Fruit fly (Drosophila melanogaster) whole organism, embryonic: ENCODE results near the gene mRRF2.
A peak's percentile ranks its signal among the peaks of the same experiment; 100 is the strongest.

Experiments
- CG1024 ChIP-seq: fragments of 200-800 bp; sonication (Bioruptor generic); IDR thresholded peaks from 2 replicates; pipeline ENCODE4 v1.3.6; 2022; ENCODE audit warnings: missing biosample characterization, missing genetic modification characterization
- CG10366 ChIP-seq: fragments of 200-800 bp; sonication (Bioruptor generic); IDR thresholded peaks from 2 replicates; pipeline ENCODE4 v1.3.6; 2022; ENCODE audit warnings: missing biosample characterization, missing genetic modification characterization
- CG10565 ChIP-seq: fragments of 200-800 bp; sonication (Bioruptor generic); optimal IDR thresholded peaks from 3 replicates; lab custom pipeline; 2016; ENCODE audit warnings: missing biosample characterization, mild to moderate bottlenecking, missing genetic modification characterization
- CG11085 ChIP-seq: fragments of 200-800 bp; sonication (Bioruptor generic); IDR thresholded peaks from 2 replicates; pipeline ENCODE4 v1.3.6; 2022; ENCODE audit warnings: missing biosample characterization, missing genetic modification characterization
- CG14050 ChIP-seq: fragments of 200-800 bp; sonication (Bioruptor generic); IDR thresholded peaks from 3 replicates; pipeline ENCODE4 v1.3.6; 2022; ENCODE audit warnings: missing biosample characterization, missing genetic modification characterization
- CG1602 ChIP-seq: fragments of 200-800 bp; sonication (Bioruptor generic); optimal IDR thresholded peaks from 3 replicates; lab custom pipeline; 2016; ENCODE audit warnings: missing biosample characterization, missing genetic modification characterization
- CG18599 ChIP-seq: fragments of 200-800 bp; sonication (Bioruptor generic); optimal IDR thresholded peaks from 3 replicates; lab custom pipeline; 2017; ENCODE audit warnings: missing biosample characterization, missing genetic modification characterization, mild to moderate bottlenecking, moderate library complexity, missing genetic modification reagents
- CG2120 ChIP-seq: fragments of 200-800 bp; sonication (Bioruptor generic); optimal IDR thresholded peaks from 3 replicates; lab custom pipeline; 2016; ENCODE audit warnings: missing biosample characterization, missing genetic modification characterization
- CG2202 ChIP-seq: fragments of 200-800 bp; sonication (Bioruptor generic); optimal IDR thresholded peaks from 2 replicates; lab custom pipeline; 2018; ENCODE audit warnings: missing biosample characterization, mild to moderate bottlenecking, missing genetic modification characterization
- CG31441 ChIP-seq: fragments of 200-800 bp; sonication (Bioruptor generic); IDR thresholded peaks from 2 replicates; pipeline ENCODE4 v1.3.6; 2022; ENCODE audit warnings: missing biosample characterization, missing genetic modification characterization
- CG32772 ChIP-seq: fragments of 200-800 bp; sonication (Bioruptor generic); IDR thresholded peaks from 2 replicates; pipeline ENCODE4 v1.3.6; 2022; ENCODE audit warnings: missing biosample characterization, missing genetic modification characterization
- CG4282 ChIP-seq: fragments of 200-800 bp; sonication (Bioruptor generic); optimal IDR thresholded peaks from 2 replicates; lab custom pipeline; 2016; ENCODE audit warnings: missing biosample characterization, missing genetic modification characterization
- CG6854 ChIP-seq: fragments of 200-800 bp; sonication (Bioruptor generic); optimal IDR thresholded peaks from 3 replicates; lab custom pipeline; 2017; ENCODE audit warnings: missing biosample characterization, mild to moderate bottlenecking, missing genetic modification characterization
- CG7556 ChIP-seq: fragments of 200-800 bp; sonication (Bioruptor generic); optimal IDR thresholded peaks from 2 replicates; lab custom pipeline; 2017; ENCODE audit warnings: missing biosample characterization, mild to moderate bottlenecking, missing genetic modification characterization
- CG7839 ChIP-seq: fragments of 200-800 bp; sonication (Bioruptor generic); optimal IDR thresholded peaks from 3 replicates; lab custom pipeline; 2018; ENCODE audit warnings: missing biosample characterization, mild to moderate bottlenecking, missing genetic modification characterization, moderate library complexity
- CG7987 ChIP-seq: fragments of 200-800 bp; sonication (Bioruptor generic); optimal IDR thresholded peaks from 2 replicates; lab custom pipeline; 2018; ENCODE audit warnings: missing biosample characterization, mild to moderate bottlenecking, missing genetic modification characterization, moderate library complexity
- CG9876 ChIP-seq: fragments of 200-800 bp; sonication (Bioruptor generic); optimal IDR thresholded peaks from 2 replicates; lab custom pipeline; 2016; ENCODE audit warnings: missing biosample characterization, missing genetic modification characterization
- CkIIα-i1 ChIP-seq: fragments of 200-800 bp; sonication (Bioruptor generic); IDR thresholded peaks from 2 replicates; pipeline ENCODE4 v1.3.6; 2022; ENCODE audit warnings: missing biosample characterization, missing genetic modification characterization
- D ChIP-seq, 2 experiments: fragments of 200-800 bp in 1 of 2; fragments of >200 bp in 1 of 2; sonication (Bioruptor generic) in 1 of 2; optimal IDR thresholded peaks; 2 replicates in 1 of 2; 3 replicates in 1 of 2; lab custom pipeline; 2017; ENCODE audit warnings: mild to moderate bottlenecking in 1 of 2, missing biosample characterization in 1 of 2, missing genetic modification characterization in 1 of 2, missing genetic modification reagents in 1 of 2
- Doc2 ChIP-seq: fragments of 200-800 bp; sonication (Bioruptor generic); IDR thresholded peaks from 2 replicates; pipeline ENCODE4 v1.3.6; 2022; ENCODE audit warnings: missing biosample characterization, missing genetic modification characterization
- Fer3 ChIP-seq: fragments of 200-800 bp; sonication (Bioruptor generic); optimal IDR thresholded peaks from 2 replicates; lab custom pipeline; 2018; ENCODE audit warnings: missing biosample characterization, mild to moderate bottlenecking, missing genetic modification characterization, moderate library complexity
- H2.0 ChIP-seq: fragments of 200-800 bp; sonication (Bioruptor generic); IDR thresholded peaks from 2 replicates; pipeline ENCODE4 v1.3.6; 2022; ENCODE audit warnings: missing biosample characterization, missing genetic modification characterization
- Hr51 ChIP-seq, 2 experiments: fragments of 200-800 bp; sonication (Bioruptor generic); optimal IDR thresholded peaks; 2 replicates in 1 of 2; 3 replicates in 1 of 2; lab custom pipeline; 2016 to 2018; ENCODE audit warnings: missing biosample characterization in 2 of 2, missing genetic modification characterization in 2 of 2, mild to moderate bottlenecking in 1 of 2, moderate library complexity in 1 of 2
- Jarid2 ChIP-seq: fragments of 200-800 bp; sonication (Bioruptor generic); optimal IDR thresholded peaks from 3 replicates; lab custom pipeline; 2017; ENCODE audit warnings: mild to moderate bottlenecking, missing biosample characterization, missing genetic modification reagents, missing genetic modification characterization
- NFAT ChIP-seq: fragments of 200-800 bp; sonication (Bioruptor generic); IDR thresholded peaks from 2 replicates; pipeline ENCODE4 v1.3.6; 2022; ENCODE audit warnings: missing biosample characterization, missing genetic modification characterization
- Opbp ChIP-seq: fragments of 200-800 bp; sonication (Bioruptor generic); IDR thresholded peaks from 3 replicates; pipeline ENCODE4 v1.3.6; 2022; ENCODE audit warnings: missing biosample characterization, missing genetic modification characterization; ENCODE audit not compliant: partially characterized antibody
- Optix ChIP-seq: fragments of 200-800 bp; sonication (Bioruptor generic); IDR thresholded peaks from 3 replicates; pipeline ENCODE4 v1.3.6; 2022; ENCODE audit warnings: missing biosample characterization, missing genetic modification characterization
- Sox102F ChIP-seq: fragments of 200-800 bp; sonication (Bioruptor generic); optimal IDR thresholded peaks from 2 replicates; lab custom pipeline; 2018; ENCODE audit warnings: missing biosample characterization, mild to moderate bottlenecking, missing genetic modification characterization, moderate library complexity
- Sry-δ ChIP-seq: fragments of 200-800 bp; sonication (Bioruptor generic); optimal IDR thresholded peaks from 2 replicates; lab custom pipeline; 2016; ENCODE audit warnings: missing biosample characterization, missing genetic modification characterization
- Ssrp ChIP-seq: fragments of 200-800 bp; sonication (Bioruptor generic); optimal IDR thresholded peaks from 2 replicates; lab custom pipeline; 2018; ENCODE audit warnings: missing biosample characterization, mild to moderate bottlenecking, missing genetic modification characterization, moderate library complexity
- Xbp1 ChIP-seq: fragments of 200-800 bp; sonication (Bioruptor generic); optimal IDR thresholded peaks from 3 replicates; lab custom pipeline; 2016; ENCODE audit warnings: missing biosample characterization, mild to moderate bottlenecking, missing genetic modification characterization
- az2 ChIP-seq: fragments of 200-800 bp; sonication (Bioruptor generic); optimal IDR thresholded peaks from 3 replicates; lab custom pipeline; 2016; ENCODE audit warnings: missing biosample characterization, missing genetic modification characterization
- chn ChIP-seq: fragments of 200-800 bp; sonication (Bioruptor generic); optimal IDR thresholded peaks from 2 replicates; lab custom pipeline; 2016; ENCODE audit warnings: missing biosample characterization, missing genetic modification characterization
- cwo ChIP-seq: fragments of 200-800 bp; sonication (Bioruptor generic); optimal IDR thresholded peaks from 3 replicates; lab custom pipeline; 2017; ENCODE audit warnings: missing biosample characterization, missing genetic modification characterization, mild to moderate bottlenecking, moderate library complexity, missing genetic modification reagents
- dmrt99B ChIP-seq: fragments of 200-800 bp; sonication (Bioruptor generic); optimal IDR thresholded peaks from 2 replicates; lab custom pipeline; 2018; ENCODE audit warnings: missing biosample characterization, mild to moderate bottlenecking, missing genetic modification characterization, moderate library complexity
- fd96Cb ChIP-seq: fragments of 200-800 bp; sonication (Bioruptor generic); optimal IDR thresholded peaks from 2 replicates; lab custom pipeline; 2018; ENCODE audit warnings: missing biosample characterization, mild to moderate bottlenecking, missing genetic modification characterization, moderate library complexity
- hkb ChIP-seq, 2 experiments: fragments of 200-800 bp in 1 of 2; fragments of >200 bp in 1 of 2; sonication (Bioruptor generic) in 1 of 2; IDR thresholded peaks in 1 of 2; optimal IDR thresholded peaks in 1 of 2; 2 replicates each; pipeline versions ENCODE4 v1.3.6 to Lab custom; 2017 to 2022; ENCODE audit warnings: missing biosample characterization in 1 of 2, missing genetic modification characterization in 1 of 2
- ind ChIP-seq: fragments of 200-800 bp; sonication (Bioruptor generic); optimal IDR thresholded peaks from 3 replicates; lab custom pipeline; 2016; ENCODE audit warnings: missing biosample characterization, missing genetic modification characterization
- lmd ChIP-seq: fragments of 200-800 bp; sonication (Bioruptor generic); IDR thresholded peaks from 2 replicates; pipeline ENCODE4 v1.3.6; 2022; ENCODE audit warnings: missing biosample characterization, missing genetic modification characterization
- maf-S ChIP-seq: fragments of 200-800 bp; sonication (Bioruptor generic); optimal IDR thresholded peaks from 2 replicates; lab custom pipeline; 2016; ENCODE audit warnings: missing biosample characterization, missing genetic modification characterization
- mam ChIP-seq: fragments of 200-800 bp; sonication (Bioruptor generic); optimal IDR thresholded peaks from 3 replicates; lab custom pipeline; 2016; ENCODE audit warnings: missing biosample characterization, missing genetic modification characterization
- nerfin-2 ChIP-seq: fragments of 200-800 bp; sonication (Bioruptor generic); IDR thresholded peaks from 2 replicates; pipeline ENCODE4 v1.3.6; 2022; ENCODE audit warnings: missing biosample characterization, missing genetic modification characterization; ENCODE audit not compliant: partially characterized antibody
- phol ChIP-seq: fragments of 200-800 bp; sonication (Bioruptor generic); optimal IDR thresholded peaks from 3 replicates; lab custom pipeline; 2018; ENCODE audit warnings: missing biosample characterization, mild to moderate bottlenecking, missing genetic modification characterization, moderate library complexity
- rib ChIP-seq: fragments of 200-800 bp; sonication (Bioruptor generic); IDR thresholded peaks from 2 replicates; pipeline ENCODE4 v1.3.6; 2022; ENCODE audit warnings: missing biosample characterization, missing genetic modification characterization
- ro ChIP-seq: fragments of 200-800 bp; sonication (Bioruptor generic); IDR thresholded peaks from 2 replicates; pipeline ENCODE4 v1.3.6; 2022; ENCODE audit warnings: missing biosample characterization, missing genetic modification characterization
- sob ChIP-seq: fragments of 200-800 bp; sonication (Bioruptor generic); IDR thresholded peaks from 2 replicates; pipeline ENCODE4 v1.3.6; 2022; ENCODE audit warnings: missing biosample characterization, missing genetic modification characterization
- ssp ChIP-seq: fragments of 200-800 bp; sonication (Bioruptor generic); IDR thresholded peaks from 2 replicates; pipeline ENCODE4 v1.3.6; 2022; ENCODE audit warnings: missing biosample characterization, missing genetic modification characterization
- wdn ChIP-seq: fragments of 200-800 bp; sonication (Bioruptor generic); IDR thresholded peaks from 2 replicates; pipeline ENCODE4 v1.3.6; 2022; ENCODE audit warnings: missing biosample characterization, missing genetic modification characterization
- zfh1 ChIP-seq: fragments of 200-800 bp; sonication (Bioruptor generic); IDR thresholded peaks from 3 replicates; pipeline ENCODE4 v1.3.6; 2022; ENCODE audit warnings: missing biosample characterization, missing genetic modification characterization

Gene mRRF2

DNA sequence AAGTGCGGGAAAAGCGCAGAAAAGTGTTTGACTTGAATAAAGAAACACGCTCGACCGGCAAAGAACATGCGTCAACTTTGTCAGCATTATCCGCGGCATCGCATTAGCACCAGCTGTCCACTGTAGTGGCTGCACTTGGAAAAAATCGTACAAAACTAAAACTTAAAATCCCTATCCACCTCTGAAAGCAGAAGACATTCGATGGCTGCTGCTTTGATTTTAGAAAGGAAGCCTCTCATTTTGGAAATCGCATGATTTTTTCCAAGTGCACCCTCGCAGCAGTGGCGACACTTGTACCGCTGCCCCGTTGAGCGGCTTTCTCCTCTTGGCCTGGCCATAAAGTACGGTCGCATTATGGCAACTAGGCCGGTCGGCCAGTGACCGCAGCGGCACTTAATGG, 50.8 kb downstream of the mRRF2 start (continued):
- TF ChIP-seq Sry-δ (peak; percentile 2), CG10565 (no peak), CG6854 (GFP tag; lab: Kevin White, UChicago) (no peak), CG9876 (GFP tag; lab: Kevin White, UChicago) (peak; percentile 34), cwo (GFP tag; lab: Kevin White, UChicago) (no peak), CG7987 (GFP tag; lab: Kevin White, UChicago) (no peak), CG14050 (GFP tag; lab: Robert Waterston, UW) (0 out of 3 replicates have a peak, but pooled peaks have one; percentile 15), CG4282 (peak; percentile 2), dmrt99B (tag; lab: Kevin White, UChicago) (peak; percentile 54), CG31441 (peak; percentile 23; the same call in 1 of the 2 replicates), Sox102F (peak; percentile 69), lmd (GFP tag; lab: Robert Waterston, UW) (peak; percentile 55), CG1024 (GFP tag; lab: Robert Waterston, UW) (peak; percentile 45), sob (GFP tag; lab: Robert Waterston, UW) (peak; percentile 30; the same call in 1 of the 2 replicates), ro (GFP tag; lab: Robert Waterston, UW) (0 out of 2 replicates have a peak, but pooled peaks have one; percentile 13), Doc2 (GFP tag; lab: Robert Waterston, UW) (no peak), CG2120 (GFP tag; lab: Kevin White, UChicago) (peak; percentile 47), CG11085 (no peak), Ssrp (tag; lab: Kevin White, UChicago) (peak; percentile 48), NFAT (GFP tag; lab: Robert Waterston, UW) (peak; percentile 41; the same call in 1 of the 2 replicates), Hr51 (GFP tag; optimal IDR thresholded peaks at IDR 0.05; lab: Kevin White, UChicago) (peak in 1 of 2 experiments; percentile 39), Fer3 (peak; percentile 17), CG18599 (GFP tag; lab: Kevin White, UChicago) (peak; percentile 47), rib (GFP tag; lab: Robert Waterston, UW) (no peak), CkIIα-i1 (no peak), maf-S (peak; percentile 3), mam (GFP tag; lab: Kevin White, UChicago) (peak; percentile 27), CG32772 (GFP tag; lab: Robert Waterston, UW) (peak; percentile 63), zfh1 (GFP tag; lab: Robert Waterston, UW) (peak; percentile 68; the same call in 2 of the 3 replicates), fd96Cb (tag; lab: Kevin White, UChicago) (peak; percentile 43), CG7556 (GFP tag; lab: Kevin White, UChicago) (peak; percentile 34), Optix (GFP tag; lab: Robert Waterston, UW) (peak; percentile 77), wdn (GFP tag; lab: Robert Waterston, UW) (0 out of 2 replicates have a peak, but pooled peaks have one; percentile 27), CG10366 (peak; percentile 59), phol (tag; lab: Kevin White, UChicago) (peak; percentile 48), CG1602 (GFP tag; lab: Kevin White, UChicago) (peak; percentile 21), chn (peak; percentile 41), H2.0 (peak; percentile 54), CG2202 (tag; lab: Kevin White, UChicago) (no peak), CG7839 (tag; lab: Kevin White, UChicago) (peak; percentile 54), ssp (GFP tag; lab: Robert Waterston, UW) (peak; percentile 53), Xbp1 (GFP tag; lab: Kevin White, UChicago) (peak; percentile 56), ind (peak; percentile 51), hkb (optimal IDR thresholded peaks at IDR 0.05; lab: Kevin White, UChicago) (no peak), hkb (GFP tag; IDR thresholded peaks at IDR 0.05; lab: Robert Waterston, UW) (peak; percentile 61; the same call in 1 of the 2 replicates), Jarid2 (GFP tag; lab: Kevin White, UChicago) (no peak), D (optimal IDR thresholded peaks at IDR 0.05; lab: Kevin White, UChicago) (no peak), D (GFP tag; optimal IDR thresholded peaks at IDR 0.05; lab: Kevin White, UChicago) (peak; percentile 29), Opbp (GFP tag; lab: Robert Waterston, UW) (no peak), az2 (GFP tag; lab: Kevin White, UChicago) (peak; percentile 48), nerfin-2 (no peak)
